Worm (Caenorhabditis elegans) whole organism, midembryonic: ENCODE measurements around the gene ani-1.

Source experiments
- T22C8.4 ChIP-seq: fragments of 200-800 bp; sonication (Bioruptor generic); IDR thresholded peaks from 2 replicates; pipeline ENCODE4 v1.3.6; 2022; ENCODE audit warnings: missing genetic modification characterization, missing compliant biosample characterization
- cog-1 ChIP-seq: sonication (generic microtip); optimal IDR thresholded peaks from 2 replicates; lab custom pipeline; 2016; ENCODE audit warnings: missing genetic modification characterization, missing compliant biosample characterization
- flt-1 ChIP-seq: fragments of 200-800 bp; sonication (Bioruptor generic); IDR thresholded peaks from 2 replicates; pipeline ENCODE4 v1.3.6; 2022; ENCODE audit warnings: missing genetic modification characterization, missing compliant biosample characterization
- klf-2 ChIP-seq: fragments of 200-800 bp; sonication (Bioruptor generic); conservative IDR thresholded peaks from 2 replicates; pipeline ENCODE4 v1.3.6; 2022; ENCODE audit warnings: missing genetic modification reagents, missing genetic modification characterization, missing compliant biosample characterization
- med-1 ChIP-seq: sonication (generic microtip); optimal IDR thresholded peaks from 2 replicates; lab custom pipeline; 2017; ENCODE audit warnings: missing genetic modification characterization, mild to moderate bottlenecking, missing compliant biosample characterization, antibody characterized with exemption, missing genetic modification reagents; ENCODE audit not compliant: insufficient read depth
- ref-1 ChIP-seq: fragments of 200-800 bp; sonication (Bioruptor generic); conservative IDR thresholded peaks from 2 replicates; pipeline ENCODE4 v1.3.6; 2022; ENCODE audit warnings: missing genetic modification reagents, missing genetic modification characterization, missing compliant biosample characterization
- tab-1 ChIP-seq: fragments of 200-800 bp; sonication (Bioruptor generic); IDR thresholded peaks from 2 replicates; pipeline ENCODE4 v1.3.6; 2022; ENCODE audit warnings: missing genetic modification characterization, missing compliant biosample characterization
- ztf-23 ChIP-seq: fragments of 200-800 bp; sonication (Bioruptor generic); IDR thresholded peaks from 2 replicates; pipeline ENCODE4 v1.3.6; 2022; ENCODE audit warnings: missing genetic modification reagents, missing genetic modification characterization, missing compliant biosample characterization
- ztf-29 ChIP-seq: fragments of 200-800 bp; sonication (Bioruptor generic); IDR thresholded peaks from 2 replicates; pipeline ENCODE4 v1.3.6; 2022; ENCODE audit warnings: missing genetic modification reagents, missing genetic modification characterization, missing compliant biosample characterization

ce11 chrIII:12439056-12439455 is 14.1 kb downstream of the ani-1 start:
- no peak for TF ChIP-seq flt-1
- no peak for TF ChIP-seq cog-1
- no peak for TF ChIP-seq tab-1 (GFP tag; lab: Robert Waterston, UW)
- no peak for TF ChIP-seq ztf-23 (GFP tag; lab: Robert Waterston, UW)
- TF ChIP-seq T22C8.4 (GFP tag; lab: Robert Waterston, UW) = no peak
- TF ChIP-seq med-1 = no peak
- no peak for TF ChIP-seq ref-1 (GFP tag; lab: Robert Waterston, UW)
- TF ChIP-seq klf-2 (GFP tag; lab: Robert Waterston, UW) = no peak
- TF ChIP-seq ztf-29 (GFP tag; lab: Robert Waterston, UW) = no peak
